Fruit fly (Drosophila melanogaster) whole organism, adult: ENCODE results near the gene Uqcc1.

ENCODE experiments used
- CG11617 ChIP-seq: fragments of 200-800 bp; sonication (Bioruptor generic); optimal IDR thresholded peaks from 2 replicates; lab custom pipeline; 2017; ENCODE audit warnings: mild to moderate bottlenecking, missing biosample characterization, missing genetic modification reagents, missing genetic modification characterization
- CG12768 ChIP-seq: fragments of 200-800 bp; sonication (Bioruptor generic); optimal IDR thresholded peaks from 2 replicates; lab custom pipeline; 2017; ENCODE audit warnings: missing biosample characterization, missing genetic modification characterization, mild to moderate bottlenecking, moderate library complexity, missing genetic modification reagents
- CG1620 ChIP-seq: fragments of 200-800 bp; sonication (Bioruptor generic); optimal IDR thresholded peaks from 2 replicates; lab custom pipeline; 2016; ENCODE audit warnings: missing biosample characterization, missing genetic modification characterization
- Clk ChIP-seq: fragments of 200-800 bp; sonication (Bioruptor generic); optimal IDR thresholded peaks from 2 replicates; lab custom pipeline; 2017; ENCODE audit warnings: missing biosample characterization, missing genetic modification characterization
- Hr96 ChIP-seq: fragments of 200-800 bp; sonication (Bioruptor generic); optimal IDR thresholded peaks from 2 replicates; lab custom pipeline; 2016; ENCODE audit warnings: missing biosample characterization, missing genetic modification characterization
- Mnt ChIP-seq: fragments of 200-800 bp; sonication (Bioruptor generic); optimal IDR thresholded peaks from 2 replicates; lab custom pipeline; 2016; ENCODE audit warnings: missing biosample characterization, mild to moderate bottlenecking, missing genetic modification characterization
- cnc ChIP-seq, 2 experiments: fragments of >200 bp; optimal IDR thresholded peaks; 2 replicates each; lab custom pipeline; 2017
- kay ChIP-seq: fragments of 200-800 bp; sonication (Bioruptor generic); peaks from one replicate; lab custom pipeline; 2016; ENCODE audit warnings: missing biosample characterization, missing genetic modification characterization, borderline replicate concordance
- ovo ChIP-seq: fragments of 200-800 bp; sonication (Bioruptor generic); optimal IDR thresholded peaks from 2 replicates; lab custom pipeline; 2016; ENCODE audit warnings: missing biosample characterization, missing genetic modification characterization
- pad ChIP-seq: fragments of 200-800 bp; sonication (Bioruptor generic); optimal IDR thresholded peaks from 3 replicates; lab custom pipeline; 2017; ENCODE audit warnings: missing biosample characterization, missing genetic modification characterization, mild to moderate bottlenecking, moderate library complexity, missing genetic modification reagents
- toe ChIP-seq: fragments of 200-800 bp; sonication (Bioruptor generic); optimal IDR thresholded peaks from 2 replicates; lab custom pipeline; 2016; ENCODE audit warnings: missing biosample characterization, missing genetic modification characterization

dm6 chr3L:6945357-6945756 is 12.6 kb downstream of the Uqcc1 start:
- TF ChIP-seq Mnt (GFP tag; lab: Kevin White, UChicago) (no peak), CG11617 (GFP tag; lab: Kevin White, UChicago) (no peak), Hr96 (GFP tag; lab: Kevin White, UChicago) (no peak), kay (no peak), CG12768 (GFP tag; lab: Kevin White, UChicago) (no peak), Clk (no peak), CG1620 (GFP tag; lab: Kevin White, UChicago) (no peak), cnc (optimal IDR thresholded peaks at IDR 0.05; lab: Kevin White, UChicago) (no peak), toe (GFP tag; lab: Kevin White, UChicago) (no peak), ovo (no peak), pad (GFP tag; lab: Kevin White, UChicago) (no peak)
